Worm (Caenorhabditis elegans): ENCODE results near the gene clec-36.

DNA sequence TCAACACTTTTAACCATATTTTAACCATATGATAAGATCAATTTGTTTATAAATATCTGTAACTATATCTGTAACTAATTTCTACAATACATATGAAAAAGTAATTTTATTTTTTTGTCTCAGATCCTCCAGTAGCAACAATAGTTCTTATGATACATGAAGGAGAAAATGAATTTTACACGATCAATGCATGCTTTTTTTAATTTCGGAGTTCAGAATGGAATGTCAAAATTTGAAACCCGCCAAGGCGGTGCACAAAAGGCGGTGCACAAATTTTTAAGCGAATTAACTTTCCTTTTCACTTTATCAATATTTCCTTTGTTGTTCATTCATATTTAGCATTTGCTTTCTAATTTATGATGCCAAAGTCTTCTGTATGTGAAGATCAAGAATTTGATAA is 5.5 kb downstream of the clec-36 start, which contains the start of gene clec-25:
- no peak for TF ChIP-seq ama-1 (optimal IDR thresholded peaks at IDR 0.05)
- no peak for TF ChIP-seq scrt-1 (GFP tag; IDR thresholded peaks at IDR 0.05)
- TF ChIP-seq ceh-36 (tag; optimal IDR thresholded peaks at IDR 0.05) = no peak
- TF ChIP-seq tbx-11 (GFP tag; IDR thresholded peaks at IDR 0.05) = no peak
- TF ChIP-seq pes-1 (GFP tag; IDR thresholded peaks at IDR 0.05) = no peak
- TF ChIP-seq B0310.2 (tag; optimal IDR thresholded peaks at IDR 0.05) = no peak
